Fruit fly (Drosophila melanogaster) whole organism, embryonic: Measurements from ENCODE around the gene CG17124.

Experiments
- Adf1 ChIP-seq: fragments of 200-800 bp; sonication (Bioruptor generic); IDR thresholded peaks from 2 replicates; pipeline ENCODE4 v1.3.6; 2022; ENCODE audit warnings: missing biosample characterization, missing genetic modification characterization
- CG10147 ChIP-seq: fragments of 200-800 bp; sonication (Bioruptor generic); optimal IDR thresholded peaks from 2 replicates; lab custom pipeline; 2019; ENCODE audit warnings: missing biosample characterization, mild to moderate bottlenecking, missing genetic modification characterization, moderate library complexity
- CG10565 ChIP-seq: fragments of 200-800 bp; sonication (Bioruptor generic); optimal IDR thresholded peaks from 3 replicates; lab custom pipeline; 2016; ENCODE audit warnings: missing biosample characterization, mild to moderate bottlenecking, missing genetic modification characterization
- CG11247 ChIP-seq: fragments of 200-800 bp; sonication (Bioruptor generic); IDR thresholded peaks from 2 replicates; pipeline ENCODE4 v1.3.6; 2022; ENCODE audit warnings: missing biosample characterization, missing genetic modification characterization
- CG11504 ChIP-seq: fragments of 200-800 bp; sonication (Bioruptor generic); optimal IDR thresholded peaks from 3 replicates; lab custom pipeline; 2019; ENCODE audit warnings: missing biosample characterization, mild to moderate bottlenecking, missing genetic modification characterization, moderate library complexity
- CG12769 ChIP-seq: fragments of 200-800 bp; sonication (Bioruptor generic); optimal IDR thresholded peaks from 2 replicates; lab custom pipeline; 2019; ENCODE audit warnings: missing biosample characterization, mild to moderate bottlenecking, missing genetic modification characterization, moderate library complexity
- CG14441 ChIP-seq: fragments of 200-800 bp; sonication (Bioruptor generic); IDR thresholded peaks from 2 replicates; pipeline ENCODE4 v1.3.6; 2022; ENCODE audit warnings: missing biosample characterization, missing genetic modification characterization
- CG15514 ChIP-seq: fragments of 200-800 bp; sonication (Bioruptor generic); optimal IDR thresholded peaks from 3 replicates; lab custom pipeline; 2017; ENCODE audit warnings: missing biosample characterization, missing genetic modification characterization, mild to moderate bottlenecking, moderate library complexity, missing genetic modification reagents
- CG15601 ChIP-seq: fragments of 200-800 bp; sonication (Bioruptor generic); optimal IDR thresholded peaks from 3 replicates; lab custom pipeline; 2019; ENCODE audit warnings: missing biosample characterization, mild to moderate bottlenecking, missing genetic modification characterization, moderate library complexity
- CG17186 ChIP-seq: fragments of 200-800 bp; sonication (Bioruptor generic); optimal IDR thresholded peaks from 3 replicates; lab custom pipeline; 2017; ENCODE audit warnings: missing biosample characterization, missing genetic modification reagents, missing genetic modification characterization
- CG17802 ChIP-seq: fragments of 200-800 bp; sonication (Bioruptor generic); optimal IDR thresholded peaks from 2 replicates; lab custom pipeline; 2018; ENCODE audit warnings: missing biosample characterization, mild to moderate bottlenecking, missing genetic modification characterization, moderate library complexity
- CG1792 ChIP-seq: fragments of 200-800 bp; sonication (Bioruptor generic); optimal IDR thresholded peaks from 2 replicates; lab custom pipeline; 2016; ENCODE audit warnings: missing biosample characterization, missing genetic modification characterization
- CG2875 ChIP-seq: fragments of 200-800 bp; sonication (Bioruptor generic); optimal IDR thresholded peaks from 2 replicates; lab custom pipeline; 2017; ENCODE audit warnings: missing biosample characterization, mild to moderate bottlenecking, missing genetic modification characterization, missing genetic modification reagents
- CG30431 ChIP-seq: fragments of 200-800 bp; sonication (Bioruptor generic); optimal IDR thresholded peaks from 2 replicates; lab custom pipeline; 2017; ENCODE audit warnings: missing biosample characterization, missing genetic modification characterization
- CG3163 ChIP-seq: fragments of 200-800 bp; sonication (Bioruptor generic); optimal IDR thresholded peaks from 3 replicates; lab custom pipeline; 2016; ENCODE audit warnings: missing biosample characterization, missing genetic modification characterization
- CG32767 ChIP-seq: fragments of 200-800 bp; sonication (Bioruptor generic); IDR thresholded peaks from 2 replicates; pipeline ENCODE4 v1.3.6; 2022; ENCODE audit warnings: missing biosample characterization, missing genetic modification characterization
- CG32772 ChIP-seq: fragments of 200-800 bp; sonication (Bioruptor generic); IDR thresholded peaks from 2 replicates; pipeline ENCODE4 v1.3.6; 2022; ENCODE audit warnings: missing biosample characterization, missing genetic modification characterization
- CG42726 ChIP-seq: fragments of 200-800 bp; sonication (Bioruptor generic); IDR thresholded peaks from 2 replicates; pipeline ENCODE4 v1.3.6; 2022; ENCODE audit warnings: missing biosample characterization, missing genetic modification characterization; ENCODE audit not compliant: partially characterized antibody
- CG4328 ChIP-seq: fragments of 200-800 bp; sonication (Bioruptor generic); optimal IDR thresholded peaks from 3 replicates; lab custom pipeline; 2017; ENCODE audit warnings: missing biosample characterization, missing genetic modification reagents, missing genetic modification characterization
- CG4360 ChIP-seq: fragments of 200-800 bp; sonication (Bioruptor generic); IDR thresholded peaks from 2 replicates; pipeline ENCODE4 v1.3.6; 2022; ENCODE audit warnings: missing biosample characterization, missing genetic modification characterization
- CG4617 ChIP-seq: fragments of 200-800 bp; sonication (Bioruptor generic); optimal IDR thresholded peaks from 3 replicates; lab custom pipeline; 2016; ENCODE audit warnings: missing biosample characterization, missing genetic modification characterization, borderline replicate concordance
- CG7745 ChIP-seq: fragments of 200-800 bp; sonication (Bioruptor generic); optimal IDR thresholded peaks from 2 replicates; lab custom pipeline; 2018; ENCODE audit warnings: missing biosample characterization, mild to moderate bottlenecking, missing genetic modification characterization, moderate library complexity
- CG8765 ChIP-seq: fragments of 200-800 bp; sonication (Bioruptor generic); IDR thresholded peaks from 2 replicates; pipeline ENCODE4 v1.3.6; 2022; ENCODE audit warnings: missing biosample characterization, missing genetic modification characterization
- CG8944 ChIP-seq: fragments of 200-800 bp; sonication (Bioruptor generic); optimal IDR thresholded peaks from 3 replicates; lab custom pipeline; 2016; ENCODE audit warnings: missing biosample characterization, missing genetic modification characterization
- CrebB ChIP-seq: fragments of 200-800 bp; sonication (Bioruptor generic); optimal IDR thresholded peaks from 3 replicates; lab custom pipeline; 2018; ENCODE audit warnings: missing biosample characterization, mild to moderate bottlenecking, missing genetic modification characterization
- Gug ChIP-seq: fragments of 200-800 bp; sonication (Bioruptor generic); IDR thresholded peaks from 4 replicates; pipeline ENCODE4 v1.3.6; 2022; ENCODE audit warnings: missing biosample characterization, missing genetic modification characterization
- Hr39 ChIP-seq: fragments of >200 bp; optimal IDR thresholded peaks from 2 replicates; lab custom pipeline; 2017
- Lhr ChIP-seq: fragments of 200-800 bp; sonication (Bioruptor generic); optimal IDR thresholded peaks from 3 replicates; lab custom pipeline; 2017; ENCODE audit warnings: mild to moderate bottlenecking, missing biosample characterization, missing genetic modification reagents, missing genetic modification characterization
- NC2α ChIP-seq: fragments of 200-800 bp; sonication (Bioruptor generic); optimal IDR thresholded peaks from 2 replicates; lab custom pipeline; 2016; ENCODE audit warnings: missing biosample characterization, missing genetic modification characterization
- NK7.1 ChIP-seq: fragments of 200-800 bp; sonication (Bioruptor generic); optimal IDR thresholded peaks from 3 replicates; lab custom pipeline; 2016; ENCODE audit warnings: missing biosample characterization, missing genetic modification characterization
- Pdp1 ChIP-seq, 2 experiments: fragments of 200-800 bp; sonication (Bioruptor generic); optimal IDR thresholded peaks; 3 replicates each; lab custom pipeline; 2016; ENCODE audit warnings: missing biosample characterization in 2 of 2, missing genetic modification characterization in 2 of 2, mild to moderate bottlenecking in 1 of 2, moderate library complexity in 1 of 2
- Six4 ChIP-seq: fragments of 200-800 bp; sonication (Bioruptor generic); optimal IDR thresholded peaks from 2 replicates; lab custom pipeline; 2016; ENCODE audit warnings: missing biosample characterization, missing genetic modification characterization
- bcd ChIP-seq: fragments of 200-800 bp; sonication (Bioruptor generic); optimal IDR thresholded peaks from 2 replicates; lab custom pipeline; 2017; ENCODE audit warnings: missing biosample characterization, mild to moderate bottlenecking, missing genetic modification characterization
- bsh ChIP-seq, 2 experiments: fragments of 200-800 bp; sonication (Bioruptor generic); optimal IDR thresholded peaks; 2 replicates each; lab custom pipeline; 2017 to 2018; ENCODE audit warnings: mild to moderate bottlenecking in 2 of 2, missing biosample characterization in 2 of 2, missing genetic modification characterization in 2 of 2, moderate library complexity in 1 of 2
- corto ChIP-seq: fragments of 200-800 bp; sonication (Bioruptor generic); optimal IDR thresholded peaks from 2 replicates; lab custom pipeline; 2016; ENCODE audit warnings: missing biosample characterization, mild to moderate bottlenecking, missing genetic modification characterization, moderate library complexity
- grn ChIP-seq: fragments of 200-800 bp; sonication (Bioruptor generic); optimal IDR thresholded peaks from 3 replicates; lab custom pipeline; 2017; ENCODE audit warnings: missing biosample characterization, missing genetic modification characterization
- gt ChIP-seq: fragments of 200-800 bp; sonication (Bioruptor generic); IDR thresholded peaks from 2 replicates; pipeline ENCODE4 v1.3.6; 2022; ENCODE audit warnings: missing biosample characterization, missing genetic modification characterization
- hth ChIP-seq: fragments of >200 bp; optimal IDR thresholded peaks from 2 replicates; lab custom pipeline; 2017; ENCODE audit warnings: inconsistent platforms
- jigr1 ChIP-seq: fragments of 200-800 bp; sonication (Bioruptor generic); IDR thresholded peaks from 3 replicates; pipeline ENCODE4 v1.3.6; 2022; ENCODE audit warnings: missing biosample characterization, missing genetic modification characterization
- kni ChIP-seq: fragments of 200-800 bp; sonication (Bioruptor generic); optimal IDR thresholded peaks from 3 replicates; lab custom pipeline; 2017; ENCODE audit warnings: mild to moderate bottlenecking, missing biosample characterization, missing genetic modification reagents, missing genetic modification characterization
- nom ChIP-seq: fragments of 200-800 bp; sonication (Bioruptor generic); optimal IDR thresholded peaks from 2 replicates; lab custom pipeline; 2017; ENCODE audit warnings: missing biosample characterization, missing genetic modification characterization, mild to moderate bottlenecking, moderate library complexity, missing genetic modification reagents
- pho ChIP-seq: fragments of 200-800 bp; sonication (Bioruptor generic); optimal IDR thresholded peaks from 2 replicates; lab custom pipeline; 2016; ENCODE audit warnings: missing biosample characterization, missing genetic modification characterization
- prd ChIP-seq, 3 experiments: fragments of >200 bp in 2 of 3; fragments of 200-800 bp in 1 of 3; sonication (Bioruptor generic) in 1 of 3; optimal IDR thresholded peaks in 2 of 3; IDR thresholded peaks in 1 of 3; 2 replicates in 2 of 3; 3 replicates in 1 of 3; pipeline versions ENCODE4 v1.3.6 to Lab custom; 2017 to 2022; ENCODE audit warnings: missing biosample characterization in 1 of 3, missing genetic modification characterization in 1 of 3
- sd ChIP-seq: fragments of 200-800 bp; sonication (Bioruptor generic); optimal IDR thresholded peaks from 3 replicates; lab custom pipeline; 2018; ENCODE audit warnings: missing biosample characterization, mild to moderate bottlenecking, missing genetic modification characterization, moderate library complexity
- sisA ChIP-seq: fragments of 200-800 bp; sonication (Bioruptor generic); IDR thresholded peaks from 2 replicates; pipeline ENCODE4 v1.3.6; 2022; ENCODE audit warnings: missing biosample characterization, missing genetic modification characterization
- sqz ChIP-seq: fragments of 200-800 bp; sonication (Bioruptor generic); optimal IDR thresholded peaks from 3 replicates; lab custom pipeline; 2018; ENCODE audit warnings: missing biosample characterization, mild to moderate bottlenecking, missing genetic modification characterization
- tap ChIP-seq: fragments of 200-800 bp; optimal IDR thresholded peaks from 3 replicates; lab custom pipeline; 2019; ENCODE audit warnings: missing biosample characterization, mild to moderate bottlenecking, missing genetic modification characterization, moderate library complexity
- tup ChIP-seq: fragments of 200-800 bp; sonication (Bioruptor generic); optimal IDR thresholded peaks from 2 replicates; lab custom pipeline; 2016; ENCODE audit warnings: missing biosample characterization, mild to moderate bottlenecking, missing genetic modification characterization, moderate library complexity
- zen ChIP-seq: fragments of 200-800 bp; sonication (Bioruptor generic); optimal IDR thresholded peaks from 3 replicates; lab custom pipeline; 2018; ENCODE audit warnings: missing biosample characterization, mild to moderate bottlenecking, missing genetic modification characterization, moderate library complexity
- zfh2 ChIP-seq: fragments of 200-800 bp; sonication (Bioruptor generic); optimal IDR thresholded peaks from 2 replicates; lab custom pipeline; 2016; ENCODE audit warnings: missing biosample characterization, missing genetic modification characterization

Gene CG17124

DNA sequence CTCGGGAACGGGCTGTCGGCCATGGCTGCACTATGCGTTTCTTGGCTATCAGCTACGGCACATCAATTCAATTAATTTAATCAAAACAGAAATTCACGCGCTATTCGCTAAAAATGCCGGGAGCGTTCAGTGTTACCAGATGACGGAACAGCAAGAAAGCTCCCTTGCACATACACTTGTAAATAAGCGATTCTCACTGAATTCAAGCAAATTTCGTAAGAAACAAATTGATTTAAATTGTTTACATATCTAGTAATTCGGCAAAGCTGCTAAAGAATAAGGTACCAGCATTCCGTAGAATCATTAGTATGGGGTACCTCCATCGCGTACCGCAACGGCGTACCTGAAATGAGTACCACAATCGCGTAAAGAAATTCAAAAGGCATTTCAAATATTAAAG is 20.2 kb downstream of the CG17124 start, which contains the start of gene Nup107 (continued):
- no peak for TF ChIP-seq Adf1 (GFP tag; lab: Robert Waterston, UW)
- no peak for TF ChIP-seq CG8765 (GFP tag; lab: Robert Waterston, UW)
- TF ChIP-seq CG10147 (GFP tag; lab: Kevin White, UChicago) = no peak
- TF ChIP-seq tap (tag; lab: Kevin White, UChicago) = no peak
- no peak for TF ChIP-seq CG8944
- peak in 1 of 2 experiments; percentile 52 for TF ChIP-seq Pdp1 (GFP tag; optimal IDR thresholded peaks at IDR 0.05; lab: Kevin White, UChicago)
- TF ChIP-seq Lhr = no peak
- no peak for TF ChIP-seq CrebB
- TF ChIP-seq nom (GFP tag; lab: Kevin White, UChicago) = no peak
- TF ChIP-seq CG15514 (GFP tag; lab: Kevin White, UChicago) = peak; percentile 49
- TF ChIP-seq CG11504 (tag; lab: Kevin White, UChicago) = no peak
- no peak for TF ChIP-seq corto (GFP tag; lab: Kevin White, UChicago)
- TF ChIP-seq tup (GFP tag; lab: Kevin White, UChicago) = no peak
- TF ChIP-seq hth (lab: Kevin White, UChicago) = no peak
- no peak for TF ChIP-seq zfh2
- no peak for TF ChIP-seq CG15601 (tag; lab: Kevin White, UChicago)
- TF ChIP-seq prd (optimal IDR thresholded peaks at IDR 0.05; lab: Kevin White, UChicago) = no peak
- TF ChIP-seq prd (GFP tag; IDR thresholded peaks at IDR 0.05; lab: Robert Waterston, UW) = peak; percentile 31; the same call in 1 of the 3 replicates
- no peak for TF ChIP-seq CG4328
- TF ChIP-seq bcd = peak; percentile 2
- TF ChIP-seq sqz (GFP tag; lab: Kevin White, UChicago) = no peak
- TF ChIP-seq zen (tag; lab: Kevin White, UChicago) = peak; percentile 39
- TF ChIP-seq CG32772 (GFP tag; lab: Robert Waterston, UW) = no peak
- no peak for TF ChIP-seq CG32767 (GFP tag; lab: Robert Waterston, UW)
- no peak for TF ChIP-seq CG7745 (tag; lab: Kevin White, UChicago)
- TF ChIP-seq CG17802 (tag; lab: Kevin White, UChicago) = peak; percentile 79
- TF ChIP-seq CG2875 = no peak
- TF ChIP-seq grn (GFP tag; lab: Kevin White, UChicago) = no peak
- TF ChIP-seq CG17186 = no peak
- no peak for TF ChIP-seq CG1792
- no peak for TF ChIP-seq Hr39
- 0 out of 2 replicates have a peak, but pooled peaks have one; percentile 15 for TF ChIP-seq CG14441 (GFP tag; lab: Robert Waterston, UW)
- TF ChIP-seq CG3163 (GFP tag; lab: Kevin White, UChicago) = no peak
- no peak for TF ChIP-seq sd (tag; lab: Kevin White, UChicago)
- no peak for TF ChIP-seq pho (GFP tag; lab: Kevin White, UChicago)
- TF ChIP-seq CG42726 (GFP tag; lab: Robert Waterston, UW) = no peak
- TF ChIP-seq NC2α (GFP tag; lab: Kevin White, UChicago) = no peak
- no peak for TF ChIP-seq sisA (GFP tag; lab: Robert Waterston, UW)
- TF ChIP-seq CG11247 (GFP tag; lab: Robert Waterston, UW) = no peak
- TF ChIP-seq CG10565 (GFP tag; lab: Kevin White, UChicago) = no peak
- TF ChIP-seq jigr1 (GFP tag; lab: Robert Waterston, UW) = no peak
- TF ChIP-seq Gug (GFP tag; lab: Robert Waterston, UW) = no peak
- TF ChIP-seq kni = no peak
- TF ChIP-seq CG30431 (GFP tag; lab: Kevin White, UChicago) = no peak
- peak; percentile 22 for TF ChIP-seq CG4617
- no peak for TF ChIP-seq CG4360 (GFP tag; lab: Robert Waterston, UW)
- peak in 1 of 2 experiments; percentile 13 for TF ChIP-seq bsh (GFP tag; optimal IDR thresholded peaks at IDR 0.05; lab: Kevin White, UChicago)
- no peak for TF ChIP-seq gt
- no peak for TF ChIP-seq NK7.1 (GFP tag; lab: Kevin White, UChicago)
- TF ChIP-seq CG12769 (tag; lab: Kevin White, UChicago) = no peak
- TF ChIP-seq Six4 = no peak
